Worm (Caenorhabditis elegans): ENCODE results near the gene gpx-2.

ce11 chrII:14869644-14870043 lies 3.1 kb downstream of the gpx-2 start, which contains the start of gene R05H10.3:
- TF ChIP-seq him-1 (tag; optimal IDR thresholded peaks at IDR 0.05) (no peak), W03F9.2 (tag; optimal IDR thresholded peaks at IDR 0.05) (no peak), dao-5 (tag; optimal IDR thresholded peaks at IDR 0.05) (no peak)
